Worm (Caenorhabditis elegans) whole organism, L1 larva: ENCODE results near the gene crb-3.

Experiments
- fkh-10 ChIP-seq: sonication (generic microtip); optimal IDR thresholded peaks from 2 replicates; lab custom pipeline; 2017; ENCODE audit warnings: missing biosample characterization, missing genetic modification reagents, missing genetic modification characterization
- pax-3 ChIP-seq: fragments of 200-800 bp; sonication (Bioruptor generic); optimal IDR thresholded peaks from 2 replicates; lab custom pipeline; 2018; ENCODE audit warnings: mild to moderate bottlenecking, missing genetic modification characterization, moderate library complexity, missing compliant biosample characterization
- skn-1 ChIP-seq: fragments of 150-350 bp; optimal IDR thresholded peaks from 2 replicates; lab custom pipeline; 2014; ENCODE audit warnings: missing biosample characterization, missing genetic modification characterization
- vab-15 ChIP-seq: sonication (generic microtip); optimal IDR thresholded peaks from 2 replicates; lab custom pipeline; 2017; ENCODE audit warnings: missing genotype, mild to moderate bottlenecking, missing genetic modification characterization, missing compliant biosample characterization

DNA sequence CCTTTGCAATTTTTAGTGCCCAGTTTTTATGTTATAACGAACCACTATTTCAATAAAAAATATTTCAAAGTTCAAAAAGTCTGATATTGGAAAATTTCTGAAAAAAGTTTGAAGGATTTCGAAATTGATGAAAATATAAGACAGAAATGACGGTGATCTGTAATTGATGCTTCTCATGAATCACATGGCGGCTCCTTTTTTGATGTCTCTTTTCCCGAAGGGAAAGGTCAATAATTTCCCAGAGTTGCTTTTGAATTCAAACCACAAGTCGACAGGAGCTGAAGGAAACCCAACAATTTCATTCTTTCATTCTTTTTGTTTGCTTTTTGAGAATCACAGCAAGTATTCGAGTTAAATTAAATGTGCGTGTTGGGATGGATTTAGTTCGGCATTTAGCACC lies 31.3 kb upstream of the crb-3 start, which contains the start of gene B0563.18:
- TF ChIP-seq vab-15 (no peak), pax-3 (tag; lab: Kevin White, UChicago) (no peak), skn-1 (tag; lab: Kevin White, UChicago) (no peak), fkh-10 (GFP tag; lab: Kevin White, UChicago) (no peak)
